Worm (Caenorhabditis elegans): Measurements from ENCODE around the gene lec-9.

DNA sequence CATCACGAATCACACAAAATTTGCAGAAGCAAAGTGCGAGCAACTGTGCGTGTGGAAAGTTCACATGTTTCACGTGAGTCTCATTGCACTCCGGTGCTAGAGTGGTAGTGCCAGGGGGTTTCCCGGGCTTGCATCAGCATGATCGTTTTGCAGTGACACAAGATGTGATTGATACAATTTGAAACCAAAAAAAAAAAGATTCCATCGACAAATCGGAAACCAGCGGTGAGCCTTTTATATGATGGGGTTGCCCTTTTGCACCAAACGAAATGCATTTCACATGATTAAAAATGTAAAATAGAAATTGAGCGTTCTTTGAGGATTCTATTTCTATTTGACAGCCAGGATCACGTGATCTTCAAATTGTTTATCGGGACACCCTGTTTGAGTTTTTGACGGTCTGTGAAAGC is 36.0 kb downstream of the lec-9 start:
- TF ChIP-seq med-1 (GFP tag; optimal IDR thresholded peaks at IDR 0.05; ENCODE audit: insufficient read depth) (no peak), tab-1 (GFP tag; IDR thresholded peaks at IDR 0.05) (no peak), ref-1 (GFP tag; conservative IDR thresholded peaks at IDR 0.05) (no peak), flt-1 (GFP tag; IDR thresholded peaks at IDR 0.05) (no peak)
